Fruit fly (Drosophila melanogaster) whole organism, prepupa: ENCODE results near the gene Pino.
A peak's percentile ranks its signal among the peaks of the same experiment; 100 is the strongest.

Experiments
- Blimp-1 ChIP-seq: fragments of 200-800 bp; sonication (Bioruptor generic); optimal IDR thresholded peaks from 3 replicates; lab custom pipeline; 2017; ENCODE audit warnings: missing biosample characterization, missing genetic modification characterization, mild to moderate bottlenecking, moderate library complexity, missing genetic modification reagents
- CG10669 ChIP-seq: fragments of 200-800 bp; sonication (Bioruptor generic); optimal IDR thresholded peaks from 3 replicates; lab custom pipeline; 2018; ENCODE audit warnings: missing biosample characterization, mild to moderate bottlenecking, missing genetic modification characterization, moderate library complexity
- CG15336 ChIP-seq: fragments of 200-800 bp; sonication (Bioruptor generic); IDR thresholded peaks from 2 replicates; pipeline ENCODE4 v1.3.6; 2022; ENCODE audit warnings: missing biosample characterization, missing genetic modification characterization
- CG1621 ChIP-seq: fragments of 200-800 bp; sonication (Bioruptor generic); optimal IDR thresholded peaks from 3 replicates; lab custom pipeline; 2018; ENCODE audit warnings: missing biosample characterization, mild to moderate bottlenecking, missing genetic modification characterization
- CG16779 ChIP-seq: fragments of 200-800 bp; sonication (Bioruptor generic); optimal IDR thresholded peaks from 3 replicates; lab custom pipeline; 2017; ENCODE audit warnings: missing biosample characterization, mild to moderate bottlenecking, missing genetic modification characterization
- CG3032 ChIP-seq: fragments of 200-800 bp; optimal IDR thresholded peaks from 2 replicates; lab custom pipeline; 2019; ENCODE audit warnings: missing biosample characterization, mild to moderate bottlenecking, missing genetic modification characterization, moderate library complexity
- CG32006 ChIP-seq: fragments of 200-800 bp; sonication (Bioruptor generic); optimal IDR thresholded peaks from 3 replicates; lab custom pipeline; 2017; ENCODE audit warnings: missing biosample characterization, mild to moderate bottlenecking, missing genetic modification characterization
- CG34406 ChIP-seq: fragments of 200-800 bp; sonication (Bioruptor generic); optimal IDR thresholded peaks from 3 replicates; lab custom pipeline; 2016; ENCODE audit warnings: missing biosample characterization, missing genetic modification characterization
- CG3919 ChIP-seq: fragments of 200-800 bp; sonication (Bioruptor generic); optimal IDR thresholded peaks from 3 replicates; lab custom pipeline; 2016; ENCODE audit warnings: missing biosample characterization, missing genetic modification characterization
- CG6163 ChIP-seq: fragments of 200-800 bp; sonication (Bioruptor generic); IDR thresholded peaks from 3 replicates; pipeline ENCODE4 v1.3.6; 2022; ENCODE audit warnings: missing biosample characterization, missing genetic modification characterization
- CG6276 ChIP-seq: fragments of 200-800 bp; sonication (Bioruptor generic); optimal IDR thresholded peaks from 2 replicates; lab custom pipeline; 2017; ENCODE audit warnings: missing biosample characterization, mild to moderate bottlenecking, missing genetic modification characterization
- CG6792 ChIP-seq: fragments of 200-800 bp; sonication (Bioruptor generic); optimal IDR thresholded peaks from 3 replicates; lab custom pipeline; 2016; ENCODE audit warnings: missing biosample characterization, missing genetic modification characterization
- CG6808 ChIP-seq: fragments of 200-800 bp; sonication (Bioruptor generic); optimal IDR thresholded peaks from 3 replicates; lab custom pipeline; 2017; ENCODE audit warnings: missing biosample characterization, missing genetic modification characterization, mild to moderate bottlenecking, moderate library complexity, missing genetic modification reagents
- CG6854 ChIP-seq: fragments of 200-800 bp; sonication (Bioruptor generic); optimal IDR thresholded peaks from 2 replicates; lab custom pipeline; 2017; ENCODE audit warnings: missing biosample characterization, mild to moderate bottlenecking, missing genetic modification characterization
- CG7368 ChIP-seq: fragments of 200-800 bp; sonication (Bioruptor generic); optimal IDR thresholded peaks from 3 replicates; lab custom pipeline; 2016; ENCODE audit warnings: missing biosample characterization, missing genetic modification characterization
- CG8119 ChIP-seq: fragments of 200-800 bp; sonication (Bioruptor generic); IDR thresholded peaks from 3 replicates; pipeline ENCODE4 v1.3.6; 2022; ENCODE audit warnings: missing biosample characterization, missing genetic modification characterization
- CG8319 ChIP-seq: fragments of 200-800 bp; sonication (Bioruptor generic); optimal IDR thresholded peaks from 3 replicates; lab custom pipeline; 2016; ENCODE audit warnings: missing biosample characterization, missing genetic modification characterization
- CG8632 ChIP-seq: fragments of 200-800 bp; sonication (Bioruptor generic); optimal IDR thresholded peaks from 3 replicates; lab custom pipeline; 2016; ENCODE audit warnings: missing biosample characterization, missing genetic modification characterization
- Eip78C ChIP-seq: fragments of 200-800 bp; sonication (Bioruptor generic); peaks from one replicate; lab custom pipeline; 2016; ENCODE audit warnings: missing biosample characterization, missing genetic modification characterization
- Eip93F ChIP-seq: fragments of 200-800 bp; sonication (Bioruptor generic); optimal IDR thresholded peaks from 2 replicates; lab custom pipeline; 2016; ENCODE audit warnings: missing biosample characterization, mild to moderate bottlenecking, missing genetic modification characterization
- Ets21C ChIP-seq: fragments of 200-800 bp; sonication (Bioruptor generic); optimal IDR thresholded peaks from 3 replicates; lab custom pipeline; 2016; ENCODE audit warnings: missing biosample characterization, missing genetic modification characterization
- Hr38 ChIP-seq: sonication (Bioruptor generic); optimal IDR thresholded peaks from 2 replicates; lab custom pipeline; 2016; ENCODE audit warnings: missing biosample characterization, missing genetic modification characterization
- Hr39 ChIP-seq: fragments of 200-800 bp; sonication (Bioruptor generic); optimal IDR thresholded peaks from 2 replicates; lab custom pipeline; 2016; ENCODE audit warnings: missing biosample characterization, missing genetic modification characterization
- Lpt ChIP-seq: fragments of 200-800 bp; sonication (Bioruptor generic); optimal IDR thresholded peaks from 3 replicates; lab custom pipeline; 2016; ENCODE audit warnings: missing biosample characterization, missing genetic modification characterization
- OdsH ChIP-seq: fragments of 200-800 bp; sonication (Bioruptor generic); optimal IDR thresholded peaks from 3 replicates; lab custom pipeline; 2016; ENCODE audit warnings: missing biosample characterization, missing genetic modification characterization
- Smox ChIP-seq: fragments of 200-800 bp; sonication (Bioruptor generic); optimal IDR thresholded peaks from 3 replicates; lab custom pipeline; 2016; ENCODE audit warnings: missing biosample characterization, missing genetic modification characterization
- Sox14 ChIP-seq: fragments of 200-800 bp; sonication (Bioruptor generic); optimal IDR thresholded peaks from 3 replicates; lab custom pipeline; 2016; ENCODE audit warnings: missing biosample characterization, missing genetic modification characterization
- achi ChIP-seq: fragments of 200-800 bp; sonication (Bioruptor generic); optimal IDR thresholded peaks from 3 replicates; lab custom pipeline; 2016; ENCODE audit warnings: missing biosample characterization, missing genetic modification characterization
- cyc ChIP-seq: fragments of 200-800 bp; sonication (Bioruptor generic); optimal IDR thresholded peaks from 3 replicates; lab custom pipeline; 2016; ENCODE audit warnings: missing biosample characterization, missing genetic modification characterization
- dac ChIP-seq: fragments of 200-800 bp; sonication (Bioruptor generic); optimal IDR thresholded peaks from 2 replicates; lab custom pipeline; 2017; ENCODE audit warnings: missing biosample characterization, mild to moderate bottlenecking, missing genetic modification characterization
- dsx ChIP-seq: fragments of 200-800 bp; optimal IDR thresholded peaks from 3 replicates; lab custom pipeline; 2019; ENCODE audit warnings: missing biosample characterization, mild to moderate bottlenecking, missing genetic modification characterization, moderate library complexity; ENCODE audit not compliant: poor library complexity, severe bottlenecking
- eg ChIP-seq: fragments of 200-800 bp; sonication (Bioruptor generic); IDR thresholded peaks from 3 replicates; pipeline ENCODE4 v1.3.6; 2022; ENCODE audit warnings: missing biosample characterization, missing genetic modification characterization
- esn ChIP-seq: fragments of 200-800 bp; sonication (Bioruptor generic); optimal IDR thresholded peaks from 2 replicates; lab custom pipeline; 2016; ENCODE audit warnings: missing biosample characterization, mild to moderate bottlenecking, missing genetic modification characterization, moderate library complexity
- fd59A ChIP-seq: fragments of 200-800 bp; sonication (Bioruptor generic); optimal IDR thresholded peaks from 2 replicates; lab custom pipeline; 2017; ENCODE audit warnings: missing biosample characterization, mild to moderate bottlenecking, missing genetic modification characterization, missing genetic modification reagents
- fd85E ChIP-seq: fragments of 200-800 bp; sonication (Bioruptor generic); optimal IDR thresholded peaks from 3 replicates; lab custom pipeline; 2016; ENCODE audit warnings: missing biosample characterization, missing genetic modification characterization
- fkh ChIP-seq: fragments of 200-800 bp; sonication (Bioruptor generic); optimal IDR thresholded peaks from 3 replicates; lab custom pipeline; 2017; ENCODE audit warnings: missing biosample characterization, mild to moderate bottlenecking, missing genetic modification characterization, moderate library complexity
- lz ChIP-seq: fragments of 200-800 bp; sonication (Bioruptor generic); optimal IDR thresholded peaks from 3 replicates; lab custom pipeline; 2016; ENCODE audit warnings: missing biosample characterization, missing genetic modification characterization
- net ChIP-seq: fragments of 200-800 bp; sonication (Bioruptor generic); optimal IDR thresholded peaks from 3 replicates; lab custom pipeline; 2016; ENCODE audit warnings: missing biosample characterization, missing genetic modification characterization
- pdm3 ChIP-seq: fragments of 200-800 bp; sonication (Bioruptor generic); optimal IDR thresholded peaks from 3 replicates; lab custom pipeline; 2016; ENCODE audit warnings: missing biosample characterization, missing genetic modification characterization
- salr ChIP-seq, 2 experiments: fragments of 200-800 bp; sonication (Bioruptor generic); optimal IDR thresholded peaks; 3 replicates each; lab custom pipeline; 2016 to 2018; ENCODE audit warnings: missing biosample characterization in 2 of 2, missing genetic modification characterization in 2 of 2, mild to moderate bottlenecking in 1 of 2
- ss ChIP-seq, 2 experiments: fragments of 200-800 bp; sonication (Bioruptor generic); optimal IDR thresholded peaks; 2 replicates in 1 of 2; 3 replicates in 1 of 2; lab custom pipeline; 2017 to 2018; ENCODE audit warnings: mild to moderate bottlenecking in 2 of 2, missing biosample characterization in 2 of 2, missing genetic modification characterization in 2 of 2, moderate library complexity in 1 of 2
- svp ChIP-seq: fragments of 200-800 bp; sonication (Bioruptor generic); peaks from one replicate; lab custom pipeline; 2016; ENCODE audit warnings: missing biosample characterization, missing genetic modification characterization
- topi ChIP-seq: fragments of 200-800 bp; sonication (Bioruptor generic); optimal IDR thresholded peaks from 3 replicates; lab custom pipeline; 2016; ENCODE audit warnings: missing biosample characterization, missing genetic modification characterization

The Pino gene

DNA sequence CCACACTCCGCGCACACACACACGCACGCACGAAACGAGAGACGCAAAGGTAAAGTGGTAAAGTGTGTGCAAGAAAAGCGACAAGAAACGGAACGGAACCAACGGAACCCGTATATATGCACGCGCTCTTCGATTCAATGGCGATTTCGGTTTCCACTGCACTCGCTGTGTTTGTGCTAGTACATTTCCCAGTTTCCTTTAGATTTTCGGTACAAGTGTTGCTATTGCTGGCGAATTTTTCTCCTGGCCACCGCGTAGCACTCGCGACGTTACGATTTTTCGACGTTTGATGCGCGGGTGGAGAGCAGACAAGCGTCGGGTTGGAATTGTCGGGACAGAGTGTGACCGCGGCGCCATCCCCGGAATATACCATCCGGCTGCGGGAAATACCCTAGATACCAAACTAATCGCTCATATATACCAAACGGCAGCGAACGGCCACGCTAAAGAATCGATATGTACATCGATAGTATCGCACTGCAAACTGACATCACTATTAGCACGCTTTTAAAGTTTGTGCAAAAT, 51.2 kb downstream of the Pino start, which contains the start of the genes S and ast:
S (minus strand) TSS at position 347 of the 525 bp plus-strand sequence.
ast (plus strand) TSS at position 480 of the 525 bp plus-strand sequence.
- TF ChIP-seq CG3032 (tag; lab: Kevin White, UChicago) (peak; percentile 3), cyc (GFP tag; lab: Kevin White, UChicago) (peak; percentile 13), Sox14 (GFP tag; lab: Kevin White, UChicago) (peak; percentile 13), CG10669 (GFP tag; lab: Kevin White, UChicago) (no peak), fd85E (GFP tag; lab: Kevin White, UChicago) (peak; percentile 10), CG3919 (GFP tag; lab: Kevin White, UChicago) (peak; percentile 29), topi (GFP tag; lab: Kevin White, UChicago) (peak; percentile 20), CG16779 (peak; percentile 8), CG6808 (GFP tag; lab: Kevin White, UChicago) (peak; percentile 29), esn (GFP tag; lab: Kevin White, UChicago) (peak; percentile 36), CG6163 (GFP tag; lab: Robert Waterston, UW) (peak; percentile 8; the same call in 1 of the 3 replicates), net (peak; percentile 22), dsx (GFP tag; lab: Kevin White, UChicago) (peak; percentile 24), svp (GFP tag; lab: Kevin White, UChicago) (no peak), OdsH (no peak), CG1621 (tag; lab: Kevin White, UChicago) (peak; percentile 76), ss (GFP tag; optimal IDR thresholded peaks at IDR 0.05; lab: Kevin White, UChicago) (peak; percentile 2 to 45), dac (GFP tag; lab: Kevin White, UChicago) (no peak), CG15336 (GFP tag; lab: Robert Waterston, UW) (peak; percentile 34; the same call in 1 of the 2 replicates), Eip78C (GFP tag; lab: Kevin White, UChicago) (peak; percentile 86), CG6276 (GFP tag; lab: Kevin White, UChicago) (no peak), lz (GFP tag; lab: Kevin White, UChicago) (peak; percentile 25), Lpt (GFP tag; lab: Kevin White, UChicago) (no peak), CG6854 (GFP tag; lab: Kevin White, UChicago) (peak; percentile 49), CG7368 (no peak)

DNA sequence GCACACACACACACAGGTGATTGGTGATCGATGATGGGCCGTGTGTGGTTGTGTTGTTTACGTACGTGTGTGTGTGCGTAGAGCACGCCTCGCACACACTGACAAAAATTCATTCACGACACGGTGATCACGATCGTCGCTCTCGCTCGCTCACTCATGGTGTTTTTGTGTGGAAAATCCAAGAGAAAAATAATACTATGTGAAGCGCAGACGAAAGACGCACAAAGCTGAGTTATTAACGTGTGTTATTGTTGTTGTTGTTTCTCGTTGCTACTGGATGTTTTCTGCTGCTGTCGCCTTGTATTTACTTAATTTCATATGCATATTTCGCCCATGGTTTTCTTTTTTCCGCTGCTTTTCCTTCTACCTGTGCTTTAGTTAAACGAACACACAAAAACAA, 51.7 kb downstream of the Pino start:
- TF ChIP-seq CG10669 (GFP tag; lab: Kevin White, UChicago) (no peak), CG6792 (GFP tag; lab: Kevin White, UChicago) (no peak), Sox14 (GFP tag; lab: Kevin White, UChicago) (peak; percentile 38), fkh (GFP tag; lab: Kevin White, UChicago) (peak; percentile 93), CG6163 (GFP tag; lab: Robert Waterston, UW) (peak; percentile 53; the same call in 1 of the 3 replicates), svp (GFP tag; lab: Kevin White, UChicago) (peak; percentile 59)

DNA sequence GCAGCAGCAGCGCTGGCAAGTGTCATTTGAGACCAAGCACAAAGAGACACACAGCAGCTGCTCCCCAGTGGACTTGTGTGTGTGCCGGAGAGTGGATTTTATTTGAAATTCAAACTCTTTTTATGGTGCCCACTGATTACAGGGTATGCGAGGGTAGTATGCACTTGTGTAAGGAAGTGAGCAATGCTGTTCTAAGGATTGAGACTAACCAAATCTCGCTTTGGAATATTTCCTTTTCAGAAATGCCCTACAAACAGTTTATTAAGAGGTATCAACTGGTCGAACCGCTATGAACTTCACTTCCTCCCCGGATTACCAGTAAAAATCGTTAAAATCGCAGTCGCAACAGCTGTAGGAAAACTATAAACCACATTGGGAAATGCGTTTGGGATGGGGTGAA, 53.0 kb downstream of the Pino start:
- TF ChIP-seq CG3032 (tag; lab: Kevin White, UChicago) = peak; percentile 37
- peak; percentile 89 for TF ChIP-seq CG32006 (GFP tag; lab: Kevin White, UChicago)
- TF ChIP-seq achi (GFP tag; lab: Kevin White, UChicago) = peak; percentile 64
- TF ChIP-seq dac (GFP tag; lab: Kevin White, UChicago) = peak; percentile 78
- TF ChIP-seq Lpt (GFP tag; lab: Kevin White, UChicago) = peak; percentile 71
- TF ChIP-seq CG16779 = peak; percentile 24
- TF ChIP-seq Smox (GFP tag; lab: Kevin White, UChicago) = no peak
- no peak for TF ChIP-seq CG8632 (GFP tag; lab: Kevin White, UChicago)
- peak; percentile 67 for TF ChIP-seq CG3919 (GFP tag; lab: Kevin White, UChicago)
- TF ChIP-seq OdsH = no peak
- peak; percentile 17 for TF ChIP-seq fd59A
- TF ChIP-seq cyc (GFP tag; lab: Kevin White, UChicago) = peak; percentile 70
- TF ChIP-seq eg = peak; percentile 92
- TF ChIP-seq pdm3 = peak; percentile 84
- no peak for TF ChIP-seq dsx (GFP tag; lab: Kevin White, UChicago)
- TF ChIP-seq Hr38 (GFP tag; lab: Kevin White, UChicago) = no peak
- peak; percentile 87 for TF ChIP-seq Eip78C (GFP tag; lab: Kevin White, UChicago)
- TF ChIP-seq Hr39 = peak; percentile 81
- TF ChIP-seq CG1621 (tag; lab: Kevin White, UChicago) = peak; percentile 39
- TF ChIP-seq lz (GFP tag; lab: Kevin White, UChicago) = peak; percentile 64
- peak; percentile 9 for TF ChIP-seq CG34406 (GFP tag; lab: Kevin White, UChicago)
- TF ChIP-seq CG10669 (GFP tag; lab: Kevin White, UChicago) = peak; percentile 32
- TF ChIP-seq CG8119 (GFP tag; lab: Robert Waterston, UW) = peak; percentile 88
- no peak for TF ChIP-seq fkh (GFP tag; lab: Kevin White, UChicago)
- peak; percentile 92 for TF ChIP-seq CG15336 (GFP tag; lab: Robert Waterston, UW)
- peak; percentile 41 for TF ChIP-seq CG7368
- peak; percentile 75 for TF ChIP-seq CG6276 (GFP tag; lab: Kevin White, UChicago)
- TF ChIP-seq Ets21C (GFP tag; lab: Kevin White, UChicago) = no peak
- TF ChIP-seq Blimp-1 = no peak
- TF ChIP-seq Eip93F (GFP tag; lab: Kevin White, UChicago) = no peak
- no peak for TF ChIP-seq salr (GFP tag; optimal IDR thresholded peaks at IDR 0.05; lab: Kevin White, UChicago)
- TF ChIP-seq CG6163 (GFP tag; lab: Robert Waterston, UW) = peak; percentile 90
- TF ChIP-seq CG8319 (GFP tag; lab: Kevin White, UChicago) = peak; percentile 34
